Worm (Caenorhabditis elegans) whole organism, L4 larva: ENCODE results near the gene gasr-8.

ENCODE experiments used
- F10B5.3 ChIP-seq: sonication (generic microtip); optimal IDR thresholded peaks from 2 replicates; lab custom pipeline; 2016; ENCODE audit warnings: mild to moderate bottlenecking, missing genetic modification characterization, missing compliant biosample characterization
- F37D6.2 ChIP-seq: sonication (generic microtip); optimal IDR thresholded peaks from 2 replicates; lab custom pipeline; 2016; ENCODE audit warnings: mild to moderate bottlenecking, missing genetic modification characterization, missing compliant biosample characterization
- F49E8.2 ChIP-seq: sonication (generic microtip); optimal IDR thresholded peaks from 2 replicates; lab custom pipeline; 2016; ENCODE audit warnings: missing compliant biosample characterization, mild to moderate bottlenecking, missing genetic modification characterization, borderline replicate concordance
- R02D3.7 ChIP-seq: fragments of 150-350 bp; sonication (generic microtip); optimal IDR thresholded peaks from 3 replicates; lab custom pipeline; 2014; ENCODE audit warnings: missing biosample characterization, missing genetic modification characterization
- T20F7.1 ChIP-seq: fragments of 200-800 bp; sonication (Bioruptor generic); optimal IDR thresholded peaks from 2 replicates; lab custom pipeline; 2018; ENCODE audit warnings: mild to moderate bottlenecking, missing genetic modification characterization, missing compliant biosample characterization
- Y105C5A.15 ChIP-seq: fragments of 200-800 bp; sonication (Bioruptor generic); IDR thresholded peaks from 2 replicates; pipeline ENCODE4 v1.3.6; 2022; ENCODE audit warnings: missing genetic modification characterization, missing compliant biosample characterization
- Y48G9A.11 ChIP-seq: fragments of 200-800 bp; sonication (Bioruptor generic); IDR thresholded peaks from 2 replicates; pipeline ENCODE4 v1.3.6; 2022; ENCODE audit warnings: missing genetic modification reagents, missing genetic modification characterization, missing compliant biosample characterization
- ZK546.5 ChIP-seq, 2 experiments: sonication (generic microtip); optimal IDR thresholded peaks; 2 replicates each; lab custom pipeline; 2017; ENCODE audit warnings: missing biosample characterization in 2 of 2, missing genetic modification characterization in 2 of 2
- aha-1 ChIP-seq: fragments of 150-350 bp; peaks from one replicate; lab custom pipeline; 2014; ENCODE audit warnings: missing biosample characterization, missing genetic modification characterization
- ama-1 ChIP-seq: fragments of 150-350 bp; optimal IDR thresholded peaks from 2 replicates; lab custom pipeline; 2014; ENCODE audit warnings: inconsistent platforms, mixed read lengths
- attf-4 ChIP-seq: sonication (generic microtip); optimal IDR thresholded peaks from 3 replicates; lab custom pipeline; 2017; ENCODE audit warnings: missing biosample characterization, missing genetic modification characterization
- ceh-32 ChIP-seq: sonication (generic microtip); optimal IDR thresholded peaks from 2 replicates; lab custom pipeline; 2016; ENCODE audit warnings: mild to moderate bottlenecking, missing genetic modification characterization, missing compliant biosample characterization; ENCODE audit not compliant: poor library complexity
- ceh-82 ChIP-seq: sonication (generic microtip); optimal IDR thresholded peaks from 2 replicates; lab custom pipeline; 2017; ENCODE audit warnings: missing biosample characterization, missing genetic modification characterization
- ces-1 ChIP-seq: fragments of 150-350 bp; sonication (generic microtip); optimal IDR thresholded peaks from 4 replicates; lab custom pipeline; 2014; ENCODE audit warnings: missing biosample characterization, missing genetic modification reagents, missing genetic modification characterization
- dmd-8 ChIP-seq: fragments of 200-800 bp; sonication (Bioruptor generic); IDR thresholded peaks from 2 replicates; pipeline ENCODE4 v1.3.6; 2022; ENCODE audit warnings: missing genetic modification characterization, missing compliant biosample characterization
- dmd-9 ChIP-seq: fragments of 200-800 bp; sonication (Bioruptor generic); IDR thresholded peaks from 2 replicates; pipeline ENCODE4 v1.3.6; 2022; ENCODE audit warnings: missing genetic modification reagents, missing genetic modification characterization, missing compliant biosample characterization
- duxl-1 ChIP-seq: sonication (generic microtip); optimal IDR thresholded peaks from 2 replicates; lab custom pipeline; 2016; ENCODE audit warnings: mild to moderate bottlenecking, missing genetic modification characterization, moderate library complexity, missing compliant biosample characterization; ENCODE audit not compliant: poor library complexity
- dve-1 ChIP-seq: sonication (generic microtip); optimal IDR thresholded peaks from 2 replicates; lab custom pipeline; 2017; ENCODE audit warnings: antibody characterized with exemption, mild to moderate bottlenecking, missing genetic modification characterization, missing compliant biosample characterization; ENCODE audit not compliant: insufficient read depth
- gei-8 ChIP-seq: fragments of 200-800 bp; sonication (Bioruptor generic); optimal IDR thresholded peaks from 2 replicates; lab custom pipeline; 2018; ENCODE audit warnings: mild to moderate bottlenecking, missing genetic modification characterization, missing compliant biosample characterization
- jun-1 ChIP-seq: fragments of 150-350 bp; optimal IDR thresholded peaks from 2 replicates; lab custom pipeline; 2014; ENCODE audit warnings: missing biosample characterization, missing genetic modification reagents, missing genetic modification characterization
- lin-38 ChIP-seq: fragments of 200-800 bp; sonication (Bioruptor generic); IDR thresholded peaks from 2 replicates; pipeline ENCODE4 v1.3.6; 2022; ENCODE audit warnings: missing genetic modification reagents, missing genetic modification characterization, missing compliant biosample characterization
- lir-3 ChIP-seq: sonication (generic microtip); optimal IDR thresholded peaks from 2 replicates; lab custom pipeline; 2016; ENCODE audit warnings: mild to moderate bottlenecking, missing genetic modification characterization, missing compliant biosample characterization
- lsy-2 ChIP-seq, 2 experiments: fragments of 150-350 bp in 1 of 2; sonication (generic microtip) in 1 of 2; optimal IDR thresholded peaks; 2 replicates each; lab custom pipeline; 2014 to 2017; ENCODE audit warnings: missing biosample characterization in 2 of 2, missing genetic modification characterization in 2 of 2
- mdl-1 ChIP-seq, 2 experiments: fragments of 150-350 bp in 1 of 2; sonication (generic microtip) in 1 of 2; optimal IDR thresholded peaks; 2 replicates each; lab custom pipeline; 2014 to 2017; ENCODE audit warnings: missing biosample characterization in 2 of 2, missing genetic modification characterization in 2 of 2
- nhr-102 ChIP-seq: sonication (generic microtip); optimal IDR thresholded peaks from 2 replicates; lab custom pipeline; 2016; ENCODE audit warnings: mild to moderate bottlenecking, missing genetic modification characterization, moderate library complexity, missing compliant biosample characterization
- nhr-237 ChIP-seq: sonication (generic microtip); optimal IDR thresholded peaks from 2 replicates; lab custom pipeline; 2017; ENCODE audit warnings: missing biosample characterization, missing genetic modification characterization
- nhr-25 ChIP-seq: sonication (generic microtip); optimal IDR thresholded peaks from 2 replicates; lab custom pipeline; 2017; ENCODE audit warnings: missing genetic modification characterization, mild to moderate bottlenecking, missing compliant biosample characterization, antibody characterized with exemption, moderate library complexity, borderline replicate concordance; ENCODE audit not compliant: insufficient read depth
- nhr-76 ChIP-seq: fragments of 150-350 bp; optimal IDR thresholded peaks from 2 replicates; lab custom pipeline; 2014; ENCODE audit warnings: missing biosample characterization, missing genetic modification characterization
- pha-4 ChIP-seq, 2 experiments: fragments of 150-350 bp in 1 of 2; fragments of 200-800 bp in 1 of 2; sonication (Bioruptor generic) in 1 of 2; IDR thresholded peaks in 1 of 2; optimal IDR thresholded peaks in 1 of 2; 2 replicates each; pipeline versions ENCODE4 v1.3.6 to Lab custom; 2014 to 2022; ENCODE audit warnings: missing genetic modification characterization in 2 of 2, missing genetic modification reagents in 2 of 2, missing biosample characterization in 1 of 2, missing compliant biosample characterization in 1 of 2
- saeg-2 ChIP-seq: fragments of 200-800 bp; sonication (Bioruptor generic); IDR thresholded peaks from 2 replicates; pipeline ENCODE4 v1.3.6; 2022; ENCODE audit warnings: missing genetic modification reagents, missing genetic modification characterization, missing compliant biosample characterization
- snpc-1.2 ChIP-seq: fragments of 200-800 bp; sonication (Bioruptor generic); IDR thresholded peaks from 2 replicates; pipeline ENCODE4 v1.3.6; 2022; ENCODE audit warnings: missing genetic modification reagents, missing genetic modification characterization, missing compliant biosample characterization
- spr-3 ChIP-seq: fragments of 200-800 bp; sonication (Bioruptor generic); optimal IDR thresholded peaks from 2 replicates; lab custom pipeline; 2018; ENCODE audit warnings: mild to moderate bottlenecking, missing genetic modification characterization, missing compliant biosample characterization
- tra-1 ChIP-seq: fragments of 200-800 bp; sonication (Bioruptor generic); IDR thresholded peaks from 2 replicates; pipeline ENCODE4 v1.3.6; 2022; ENCODE audit warnings: missing genetic modification reagents, missing genetic modification characterization, missing compliant biosample characterization
- unc-62 ChIP-seq, 3 experiments: fragments of 150-350 bp in 1 of 3; sonication (generic microtip); optimal IDR thresholded peaks in 2 of 3; peaks in 1 of 3; 1 replicate in 1 of 3; 2 replicates in 2 of 3; lab custom pipeline; 2014 to 2017; ENCODE audit warnings: missing biosample characterization in 3 of 3, missing genetic modification characterization in 3 of 3, missing genetic modification reagents in 3 of 3, missing genotype in 1 of 3
- vab-7 ChIP-seq: fragments of 200-800 bp; sonication (Bioruptor generic); IDR thresholded peaks from 2 replicates; pipeline ENCODE4 v1.3.6; 2022; ENCODE audit warnings: missing genetic modification reagents, missing genetic modification characterization, missing compliant biosample characterization
- zfp-2 ChIP-seq: sonication (generic microtip); optimal IDR thresholded peaks from 2 replicates; lab custom pipeline; 2016; ENCODE audit warnings: mild to moderate bottlenecking, missing genetic modification characterization, missing compliant biosample characterization

The gasr-8 gene

ce11 chrV:14665728-14666127 is 23.2 kb upstream of the gasr-8 start, which contains the start of gene C47E8.1:
TSS of gene C47E8.1 (plus strand) at chrV:14666028.
- TF ChIP-seq jun-1 (tag; lab: Kevin White, UChicago) (no peak), mdl-1 (tag; optimal IDR thresholded peaks at IDR 0.05; lab: Kevin White, UChicago) (no peak), nhr-25 (tag; lab: Kevin White, UChicago) (no peak), unc-62 (GFP tag; optimal IDR thresholded peaks at IDR 0.05 in 1 of 2; lab: Kevin White, UChicago) (no peak), unc-62 (tag; optimal IDR thresholded peaks at IDR 0.05; lab: Kevin White, UChicago) (no peak), aha-1 (tag; lab: Kevin White, UChicago) (no peak), ZK546.5 (tag; optimal IDR thresholded peaks at IDR 0.05; lab: Kevin White, UChicago) (no peak), F49E8.2 (tag; lab: Kevin White, UChicago) (no peak), vab-7 (GFP tag; lab: Robert Waterston, UW) (no peak)
- TF ChIP-seq, all 104 proteins: peak for 0

- TF ChIP-seq F37D6.2 (tag; lab: Kevin White, UChicago) (no peak), ces-1 (GFP tag; lab: Kevin White, UChicago) (no peak), lir-3 (tag; lab: Kevin White, UChicago) (no peak), dmd-8 (GFP tag; lab: Robert Waterston, UW) (no peak), spr-3 (GFP tag; lab: Kevin White, UChicago) (no peak), nhr-102 (tag; lab: Kevin White, UChicago) (no peak), attf-4 (no peak), ZK546.5 (tag; optimal IDR thresholded peaks at IDR 0.05; lab: Kevin White, UChicago) (no peak), zfp-2 (tag; lab: Kevin White, UChicago) (no peak), F10B5.3 (tag; lab: Kevin White, UChicago) (no peak), dmd-9 (GFP tag; lab: Robert Waterston, UW) (no peak), mdl-1 (tag; optimal IDR thresholded peaks at IDR 0.05; lab: Kevin White, UChicago) (no peak), duxl-1 (no peak), R02D3.7 (tag; lab: Kevin White, UChicago) (no peak), lin-38 (GFP tag; lab: Robert Waterston, UW) (no peak), ceh-32 (no peak), ama-1 (lab: Kevin White, UChicago) (no peak)
These were observed 10.6 kb upstream of the gasr-8 start for ce11 chrV:14678298-14678697.

ce11 chrV:14680014-14680413 is 8.9 kb upstream of the gasr-8 start, which contains the start of gene C47E8.3:
TSS of gene C47E8.3 (plus strand) at chrV:14680314.
- TF ChIP-seq aha-1 (tag; lab: Kevin White, UChicago) (peak; percentile 22), snpc-1.2 (no peak)

- TF ChIP-seq aha-1 (tag; lab: Kevin White, UChicago) (peak; percentile 15), T20F7.1 (GFP tag; lab: Kevin White, UChicago) (no peak), unc-62 (GFP tag; optimal IDR thresholded peaks at IDR 0.05 in 1 of 2; lab: Kevin White, UChicago) (peak in 1 of 2 experiments; percentile 55), unc-62 (tag; optimal IDR thresholded peaks at IDR 0.05; lab: Kevin White, UChicago) (no peak), nhr-237 (tag; lab: Kevin White, UChicago) (no peak), lsy-2 (tag; optimal IDR thresholded peaks at IDR 0.05; lab: Kevin White, UChicago) (peak in 1 of 2 experiments; percentile 5), nhr-25 (tag; lab: Kevin White, UChicago) (peak; percentile 8)
These were observed 6.0 kb upstream of the gasr-8 start for ce11 chrV:14682870-14683269.

ce11 chrV:14683291-14683690 is 5.6 kb upstream of the gasr-8 start:
- no peak for TF ChIP-seq nhr-76 (tag; lab: Kevin White, UChicago)
- 0 out of 2 replicates have a peak, but pooled peaks have one; percentile 13 for TF ChIP-seq Y105C5A.15 (GFP tag; lab: Robert Waterston, UW)
- no peak for TF ChIP-seq gei-8 (GFP tag; lab: Kevin White, UChicago)
- TF ChIP-seq Y48G9A.11 (GFP tag; lab: Robert Waterston, UW), result 0 out of 2 replicates have a peak, but pooled peaks have one; percentile 29
- no peak for TF ChIP-seq pha-4 (GFP tag; IDR thresholded peaks at IDR 0.05; lab: Robert Waterston, UW)
- no peak for TF ChIP-seq pha-4 (tag; optimal IDR thresholded peaks at IDR 0.05; lab: Kevin White, UChicago)
- TF ChIP-seq tra-1 (GFP tag; lab: Robert Waterston, UW), result no peak
- no peak for TF ChIP-seq ceh-82 (tag; lab: Kevin White, UChicago)
- no peak for TF ChIP-seq ama-1 (lab: Kevin White, UChicago)
- no peak for TF ChIP-seq dve-1 (tag; lab: Kevin White, UChicago)
- TF ChIP-seq vab-7 (GFP tag; lab: Robert Waterston, UW), result no peak
- no peak for TF ChIP-seq saeg-2
